Worm (Caenorhabditis elegans): ENCODE results near the gene C18A11.2.

The C18A11.2 gene

DNA sequence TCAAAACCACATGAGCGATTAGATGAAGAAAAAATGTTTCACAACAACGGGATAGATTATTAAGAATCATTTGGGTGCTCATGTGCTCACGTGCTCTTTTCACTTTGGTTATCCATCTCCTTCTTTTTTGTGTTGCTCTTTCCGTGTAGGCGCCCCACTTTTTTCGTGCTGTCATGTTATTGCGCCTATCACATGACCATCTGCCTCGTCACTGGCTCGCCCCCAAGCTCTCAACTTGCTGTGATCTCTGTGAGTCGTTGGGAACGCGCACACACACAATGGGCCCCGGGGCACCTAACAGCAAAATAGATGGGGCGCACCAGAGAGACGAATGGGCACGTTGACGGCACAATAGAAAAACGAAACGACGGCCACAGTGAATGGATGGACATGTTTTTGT, 45.8 kb upstream of the C18A11.2 start (continued):
- TF ChIP-seq C06A6.2 (GFP tag; conservative IDR thresholded peaks at IDR 0.05) (peak; percentile 65), snpc-3.4 (tag; optimal IDR thresholded peaks at IDR 0.05) (no peak), let-526 (GFP tag; IDR thresholded peaks at IDR 0.05) (peak; percentile 40; the same call in 1 of the 2 replicates), somi-1 (GFP tag; optimal IDR thresholded peaks at IDR 0.05) (peak; percentile 61), ztf-26 (tag; optimal IDR thresholded peaks at IDR 0.05) (peak; percentile 7), B0336.3 (GFP tag; IDR thresholded peaks at IDR 0.05) (peak; percentile 79), K12H6.12 (tag; optimal IDR thresholded peaks at IDR 0.05) (peak; percentile 94), zfh-2 (GFP tag; conservative IDR thresholded peaks at IDR 0.05) (peak; percentile 93), aptf-2 (GFP tag; conservative IDR thresholded peaks at IDR 0.05) (no peak), T26A5.8 (tag; optimal IDR thresholded peaks at IDR 0.05) (no peak), ztf-25 (GFP tag; IDR thresholded peaks at IDR 0.05) (0 out of 2 replicates have a peak, but pooled peaks have one; percentile 42), chd-7 (tag; optimal IDR thresholded peaks at IDR 0.05) (peak; percentile 82), aptf-3 (GFP tag; IDR thresholded peaks at IDR 0.05) (peak; percentile 76; the same call in 1 of the 2 replicates), dox-1 (GFP tag; IDR thresholded peaks at IDR 0.05) (peak; percentile 54; the same call in 1 of the 2 replicates), lin-40 (tag; optimal IDR thresholded peaks at IDR 0.05) (peak; percentile 67), hsf-1 (GFP tag; IDR thresholded peaks at IDR 0.05) (peak; percentile 47; the same call in 1 of the 2 replicates), hmg-1.2 (GFP tag; IDR thresholded peaks at IDR 0.05) (peak; percentile 54), madf-6 (GFP tag; IDR thresholded peaks at IDR 0.05) (no peak), nhr-80 (tag; optimal IDR thresholded peaks at IDR 0.05) (peak; percentile 33)

DNA sequence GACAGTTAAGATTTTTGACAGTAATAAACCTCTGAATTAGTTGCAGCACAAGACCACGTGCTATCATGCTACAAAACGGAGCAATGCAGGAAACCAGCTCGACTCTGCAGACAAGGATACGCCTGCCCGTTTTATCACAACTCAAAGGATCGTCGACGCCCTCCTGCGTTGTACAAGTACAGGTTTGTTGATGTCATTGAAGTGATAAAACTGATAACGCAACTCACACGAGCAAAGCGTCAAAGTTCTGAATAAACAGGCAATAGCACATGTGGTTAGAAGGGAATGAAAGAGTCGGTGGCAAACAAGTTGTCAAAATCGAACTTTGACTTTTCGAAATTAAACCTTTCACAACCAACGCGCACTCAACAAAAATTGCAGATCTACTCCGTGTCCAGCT, 44.6 kb upstream of the C18A11.2 start:
- TF ChIP-seq snpc-4 (GFP tag; optimal IDR thresholded peaks at IDR 0.05) (no peak), snpc-4 (tag; optimal IDR thresholded peaks at IDR 0.05) (no peak), Y95B8A.8 (GFP tag; IDR thresholded peaks at IDR 0.05) (0 out of 2 replicates have a peak, but pooled peaks have one; percentile 5), ztf-22 (GFP tag; optimal IDR thresholded peaks at IDR 0.05) (peak; percentile 55), attf-5 (GFP tag; optimal IDR thresholded peaks at IDR 0.05) (no peak), B0336.3 (GFP tag; IDR thresholded peaks at IDR 0.05) (no peak), akir-1 (GFP tag; optimal IDR thresholded peaks at IDR 0.05) (no peak), rcor-1 (GFP tag; IDR thresholded peaks at IDR 0.05) (no peak), somi-1 (GFP tag; optimal IDR thresholded peaks at IDR 0.05) (no peak), lsy-27 (tag; optimal IDR thresholded peaks at IDR 0.05; ENCODE audit: borderline replicate concordance, insufficient read depth) (no peak), madf-3 (GFP tag; IDR thresholded peaks at IDR 0.05) (no peak), unc-62 (GFP tag; optimal IDR thresholded peaks at IDR 0.05) (no peak), fkh-3 (tag; optimal IDR thresholded peaks at IDR 0.05) (no peak), Y53F4B.3 (GFP tag; IDR thresholded peaks at IDR 0.05) (no peak), F39B2.1 (GFP tag; IDR thresholded peaks at IDR 0.05) (no peak), athp-1 (tag; optimal IDR thresholded peaks at IDR 0.05) (no peak), ztf-25 (GFP tag; IDR thresholded peaks at IDR 0.05) (no peak), nhr-90 (tag; optimal IDR thresholded peaks at IDR 0.05) (peak; percentile 42), F22D6.2 (tag; optimal IDR thresholded peaks at IDR 0.05) (no peak), atf-7 (tag; optimal IDR thresholded peaks at IDR 0.05) (peak; percentile 38), tbp1 (GFP tag; optimal IDR thresholded peaks at IDR 0.05) (peak; percentile 10), K11D2.4 (GFP tag; IDR thresholded peaks at IDR 0.05) (no peak), chd-7 (tag; optimal IDR thresholded peaks at IDR 0.05) (no peak), ztf-6 (GFP tag; IDR thresholded peaks at IDR 0.05) (no peak), nfyb-1 (GFP tag; IDR thresholded peaks at IDR 0.05) (peak; percentile 64; the same call in 1 of the 2 replicates), dox-1 (GFP tag; IDR thresholded peaks at IDR 0.05) (0 out of 2 replicates have a peak, but pooled peaks have one; percentile 35), B0035.1 (tag; optimal IDR thresholded peaks at IDR 0.05) (no peak), hlh-12 (tag; optimal IDR thresholded peaks at IDR 0.05) (no peak), zfh-2 (GFP tag; conservative IDR thresholded peaks at IDR 0.05) (no peak), dpl-1 (GFP tag; optimal IDR thresholded peaks at IDR 0.05) (no peak), hmg-20 (GFP tag; IDR thresholded peaks at IDR 0.05) (no peak), tbx-9 (tag; optimal IDR thresholded peaks at IDR 0.05; ENCODE audit: borderline replicate concordance) (no peak), ztf-18 (tag; optimal IDR thresholded peaks at IDR 0.05) (no peak), cebp-2 (GFP tag; IDR thresholded peaks at IDR 0.05) (no peak), tlf-1 (GFP tag; optimal IDR thresholded peaks at IDR 0.05) (peak; percentile 37)

All from whole organism, young adult.